Worm (Caenorhabditis elegans) whole organism, mixed stage, embryonic: Measurements from ENCODE around the gene T13C5.10.
A peak's percentile ranks its signal among the peaks of the same experiment; 100 is the strongest.

Experiments
- M03D4.4 ChIP-seq: sonication (generic microtip); optimal IDR thresholded peaks from 2 replicates; lab custom pipeline; 2017; ENCODE audit warnings: mild to moderate bottlenecking, missing genetic modification characterization, missing compliant biosample characterization
- bed-3 ChIP-seq: fragments of 200-800 bp; sonication (Bioruptor generic); optimal IDR thresholded peaks from 3 replicates; lab custom pipeline; 2018; ENCODE audit warnings: mild to moderate bottlenecking, missing genetic modification characterization, moderate library complexity, missing compliant biosample characterization
- ceh-39 ChIP-seq: fragments of 150-350 bp; optimal IDR thresholded peaks from 2 replicates; lab custom pipeline; 2014; ENCODE audit warnings: missing biosample characterization, missing genetic modification characterization
- ceh-43 ChIP-seq: fragments of 200-800 bp; sonication (Bioruptor generic); optimal IDR thresholded peaks from 2 replicates; lab custom pipeline; 2018; ENCODE audit warnings: mild to moderate bottlenecking, missing genetic modification characterization, moderate library complexity, missing compliant biosample characterization
- ces-1 ChIP-seq: fragments of 150-350 bp; optimal IDR thresholded peaks from 2 replicates; lab custom pipeline; 2014; ENCODE audit warnings: missing biosample characterization, missing genetic modification reagents, missing genetic modification characterization
- cnd-1 ChIP-seq: fragments of 200-800 bp; sonication (Bioruptor generic); optimal IDR thresholded peaks from 2 replicates; lab custom pipeline; 2018; ENCODE audit warnings: mild to moderate bottlenecking, missing genetic modification characterization, missing compliant biosample characterization
- elt-1 ChIP-seq: sonication (generic microtip); optimal IDR thresholded peaks from 2 replicates; lab custom pipeline; 2017; ENCODE audit warnings: missing genetic modification characterization, mild to moderate bottlenecking, missing compliant biosample characterization, antibody characterized with exemption, moderate library complexity, borderline replicate concordance; ENCODE audit not compliant: insufficient read depth
- elt-3 ChIP-seq: fragments of 150-350 bp; optimal IDR thresholded peaks from 2 replicates; lab custom pipeline; 2014; ENCODE audit warnings: missing biosample characterization, missing genetic modification characterization
- flh-1 ChIP-seq: fragments of 200-800 bp; sonication (Bioruptor generic); optimal IDR thresholded peaks from 2 replicates; lab custom pipeline; 2018; ENCODE audit warnings: mild to moderate bottlenecking, missing genetic modification characterization, moderate library complexity, missing compliant biosample characterization
- ham-2 ChIP-seq: fragments of 200-800 bp; sonication (Bioruptor generic); optimal IDR thresholded peaks from 2 replicates; lab custom pipeline; 2018; ENCODE audit warnings: mild to moderate bottlenecking, missing genetic modification characterization, missing compliant biosample characterization
- hlh-1 ChIP-seq: fragments of 150-350 bp; optimal IDR thresholded peaks from 2 replicates; lab custom pipeline; 2014; ENCODE audit warnings: missing biosample characterization, missing genetic modification reagents, missing genetic modification characterization
- lin-13 ChIP-seq: fragments of 150-350 bp; optimal IDR thresholded peaks from 2 replicates; lab custom pipeline; 2014; ENCODE audit warnings: missing biosample characterization, missing genetic modification characterization
- lsy-2 ChIP-seq: fragments of 150-350 bp; optimal IDR thresholded peaks from 2 replicates; lab custom pipeline; 2014; ENCODE audit warnings: missing biosample characterization, missing genetic modification characterization
- mab-5 ChIP-seq: fragments of 150-350 bp; optimal IDR thresholded peaks from 2 replicates; lab custom pipeline; 2014; ENCODE audit warnings: missing biosample characterization, missing genetic modification characterization
- mep-1 ChIP-seq: fragments of 150-350 bp; optimal IDR thresholded peaks from 2 replicates; lab custom pipeline; 2017; ENCODE audit warnings: missing biosample characterization, missing genetic modification reagents, missing genetic modification characterization, inconsistent platforms
- mls-2 ChIP-seq: sonication (generic microtip); optimal IDR thresholded peaks from 2 replicates; lab custom pipeline; 2016; ENCODE audit warnings: mild to moderate bottlenecking, missing genetic modification characterization, moderate library complexity, missing compliant biosample characterization
- nhr-12 ChIP-seq: fragments of 150-350 bp; optimal IDR thresholded peaks from 2 replicates; lab custom pipeline; 2014; ENCODE audit warnings: missing biosample characterization, missing genetic modification characterization
- nhr-2 ChIP-seq: fragments of 150-350 bp; optimal IDR thresholded peaks from 2 replicates; lab custom pipeline; 2014; ENCODE audit warnings: missing biosample characterization, missing genetic modification characterization
- nhr-237 ChIP-seq: fragments of 150-350 bp; optimal IDR thresholded peaks from 2 replicates; lab custom pipeline; 2014; ENCODE audit warnings: missing biosample characterization, missing genetic modification characterization
- nhr-28 ChIP-seq: fragments of 150-350 bp; optimal IDR thresholded peaks from 2 replicates; lab custom pipeline; 2014; ENCODE audit warnings: missing biosample characterization, missing genetic modification characterization
- pha-4 ChIP-seq: fragments of 150-350 bp; optimal IDR thresholded peaks from 2 replicates; lab custom pipeline; 2018; ENCODE audit warnings: missing biosample characterization, missing genetic modification reagents, missing genetic modification characterization
- sem-2 ChIP-seq: fragments of 200-800 bp; sonication (Bioruptor generic); optimal IDR thresholded peaks from 2 replicates; lab custom pipeline; 2018; ENCODE audit warnings: mild to moderate bottlenecking, missing genetic modification characterization, missing compliant biosample characterization
- snpc-4 ChIP-seq: fragments of 150-350 bp; optimal IDR thresholded peaks from 2 replicates; lab custom pipeline; 2014; ENCODE audit warnings: missing biosample characterization, missing genetic modification characterization
- tbx-8 ChIP-seq: fragments of 200-800 bp; sonication (Bioruptor generic); optimal IDR thresholded peaks from 2 replicates; lab custom pipeline; 2018; ENCODE audit warnings: mild to moderate bottlenecking, missing genetic modification characterization, moderate library complexity, missing compliant biosample characterization
- unc-120 ChIP-seq: sonication (generic microtip); optimal IDR thresholded peaks from 2 replicates; lab custom pipeline; 2017; ENCODE audit warnings: missing genetic modification characterization, missing compliant biosample characterization; ENCODE audit not compliant: poor library complexity, severe bottlenecking
- unc-62 ChIP-seq: fragments of 150-350 bp; optimal IDR thresholded peaks from 2 replicates; lab custom pipeline; 2014; ENCODE audit warnings: missing biosample characterization, missing genetic modification reagents, missing genetic modification characterization
- zip-8 ChIP-seq: fragments of 150-350 bp; optimal IDR thresholded peaks from 2 replicates; lab custom pipeline; 2014; ENCODE audit warnings: missing biosample characterization, missing genetic modification characterization
- ztf-11 ChIP-seq: fragments of 150-350 bp; optimal IDR thresholded peaks from 2 replicates; lab custom pipeline; 2014; ENCODE audit warnings: missing biosample characterization, missing genetic modification characterization

Gene T13C5.10

DNA sequence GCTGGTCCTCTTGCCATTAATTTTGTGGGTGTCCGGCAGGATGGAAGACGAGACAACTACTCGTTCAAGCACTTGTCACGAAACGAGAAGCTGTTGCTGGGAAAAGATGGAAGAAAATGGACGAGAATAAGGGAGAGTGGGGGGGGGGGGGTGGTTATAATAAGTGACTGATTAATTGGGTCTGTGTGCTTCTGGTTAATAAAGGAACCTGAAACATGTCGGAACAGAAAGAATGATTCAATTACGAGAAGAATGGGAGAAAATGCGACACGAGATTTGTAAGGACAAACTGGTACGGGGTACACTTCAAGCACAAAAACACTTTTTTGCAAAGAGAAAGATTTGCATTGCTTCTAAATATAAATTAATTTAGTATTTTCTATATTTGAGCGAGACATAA lies 32.5 kb upstream of the T13C5.10 start:
- TF ChIP-seq bed-3 (GFP tag; lab: Kevin White, UChicago) (no peak), ces-1 (peak; percentile 85)

DNA sequence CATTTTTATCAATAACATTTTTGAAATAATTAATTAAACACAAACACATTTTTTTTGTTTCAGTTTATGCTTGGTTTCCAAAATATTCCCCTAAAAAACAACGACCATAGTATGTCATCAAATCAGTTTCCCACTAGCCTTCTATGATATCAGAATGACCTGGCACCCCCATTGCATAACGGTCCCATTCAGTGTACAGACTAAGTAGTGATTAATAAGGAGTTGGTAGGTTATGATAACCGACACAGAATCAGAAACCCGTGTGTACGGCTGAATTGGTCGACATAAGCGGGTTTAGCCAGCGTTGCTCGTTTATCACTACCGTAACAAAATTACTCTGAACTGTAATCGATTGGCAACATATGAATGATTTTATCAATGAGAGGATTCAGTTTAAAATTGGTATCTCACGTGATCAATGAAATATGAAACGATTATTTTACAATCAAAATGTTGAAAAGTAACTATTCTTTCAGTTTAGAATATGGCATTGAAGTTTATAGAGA lies 30.5 kb upstream of the T13C5.10 start:
- TF ChIP-seq nhr-28 (tag; lab: Kevin White, UChicago) (no peak), elt-1 (no peak), M03D4.4 (tag; lab: Kevin White, UChicago) (no peak), mab-5 (tag; lab: Kevin White, UChicago) (no peak), flh-1 (GFP tag; lab: Kevin White, UChicago) (no peak), tbx-8 (GFP tag; lab: Kevin White, UChicago) (no peak), nhr-12 (tag; lab: Kevin White, UChicago) (no peak), nhr-237 (no peak), ceh-43 (GFP tag; lab: Kevin White, UChicago) (no peak), unc-120 (tag; lab: Kevin White, UChicago) (no peak), sem-2 (GFP tag; lab: Kevin White, UChicago) (no peak), zip-8 (no peak), nhr-2 (tag; lab: Kevin White, UChicago) (no peak), lsy-2 (tag; lab: Kevin White, UChicago) (no peak), pha-4 (tag; lab: Kevin White, UChicago) (no peak)

ce11 chrX:6159562-6159961 lies 28.4 kb upstream of the T13C5.10 start:
- TF ChIP-seq M03D4.4 (tag; lab: Kevin White, UChicago), result no peak
- no peak for TF ChIP-seq mep-1
- no peak for TF ChIP-seq hlh-1

DNA sequence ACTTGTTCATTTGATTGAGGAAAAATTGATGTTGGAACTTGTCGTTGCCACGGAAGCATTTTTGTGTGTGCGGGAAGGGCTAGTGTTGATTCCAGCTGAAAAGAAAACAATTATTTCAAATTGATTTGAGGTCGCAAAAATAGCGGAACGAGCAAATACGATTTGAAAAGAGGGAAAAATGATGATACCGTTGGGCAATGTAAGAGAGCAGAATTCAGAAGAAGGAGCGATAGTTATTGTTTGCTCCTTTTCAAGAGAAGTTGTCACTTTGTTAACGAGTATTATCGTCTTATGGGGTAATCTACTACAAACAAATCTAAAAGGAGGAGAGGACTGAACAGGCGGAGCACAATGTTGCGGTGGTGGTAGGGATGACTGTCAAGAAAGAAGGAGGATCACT lies 27.5 kb upstream of the T13C5.10 start, which contains the start of gene odd-2:
Gene odd-2 (minus strand): TSS at position 101 of the 400 bp plus-strand sequence.
- no peak for TF ChIP-seq sem-2 (GFP tag; lab: Kevin White, UChicago)
- no peak for TF ChIP-seq nhr-237
- TF ChIP-seq elt-3 (tag; lab: Kevin White, UChicago), result no peak
- no peak for TF ChIP-seq bed-3 (GFP tag; lab: Kevin White, UChicago)
- TF ChIP-seq cnd-1, result no peak
- TF ChIP-seq mls-2, result no peak
- no peak for TF ChIP-seq lin-13 (tag; lab: Kevin White, UChicago)
- TF ChIP-seq snpc-4 (tag; lab: Kevin White, UChicago), result no peak
- no peak for TF ChIP-seq pha-4 (tag; lab: Kevin White, UChicago)
- TF ChIP-seq flh-1 (GFP tag; lab: Kevin White, UChicago), result no peak
- no peak for TF ChIP-seq unc-120 (tag; lab: Kevin White, UChicago)
- TF ChIP-seq nhr-2 (tag; lab: Kevin White, UChicago), result no peak
- no peak for TF ChIP-seq ham-2 (GFP tag; lab: Kevin White, UChicago)
- no peak for TF ChIP-seq ces-1
- TF ChIP-seq mep-1, result no peak
- TF ChIP-seq, all 35 proteins: peak for 0

ce11 chrX:6162037-6162436 lies 25.9 kb upstream of the T13C5.10 start:
- no peak for TF ChIP-seq ztf-11

ce11 chrX:6167376-6167775 lies 20.6 kb upstream of the T13C5.10 start:
- TF ChIP-seq nhr-12 (tag; lab: Kevin White, UChicago), result no peak
- no peak for TF ChIP-seq ceh-39 (tag; lab: Kevin White, UChicago)
- no peak for TF ChIP-seq mls-2
- no peak for TF ChIP-seq pha-4 (tag; lab: Kevin White, UChicago)
- TF ChIP-seq unc-62, result no peak
- no peak for TF ChIP-seq cnd-1
- TF ChIP-seq elt-1, result no peak

ce11 chrX:6169252-6169651 lies 18.7 kb upstream of the T13C5.10 start, which contains the start of gene T25B2.2:
Gene T25B2.2 (plus strand): TSS chrX:6169643.
- no peak for TF ChIP-seq ceh-43 (GFP tag; lab: Kevin White, UChicago)
